Worm (Caenorhabditis elegans): Measurements from ENCODE around the gene igcm-3.

DNA sequence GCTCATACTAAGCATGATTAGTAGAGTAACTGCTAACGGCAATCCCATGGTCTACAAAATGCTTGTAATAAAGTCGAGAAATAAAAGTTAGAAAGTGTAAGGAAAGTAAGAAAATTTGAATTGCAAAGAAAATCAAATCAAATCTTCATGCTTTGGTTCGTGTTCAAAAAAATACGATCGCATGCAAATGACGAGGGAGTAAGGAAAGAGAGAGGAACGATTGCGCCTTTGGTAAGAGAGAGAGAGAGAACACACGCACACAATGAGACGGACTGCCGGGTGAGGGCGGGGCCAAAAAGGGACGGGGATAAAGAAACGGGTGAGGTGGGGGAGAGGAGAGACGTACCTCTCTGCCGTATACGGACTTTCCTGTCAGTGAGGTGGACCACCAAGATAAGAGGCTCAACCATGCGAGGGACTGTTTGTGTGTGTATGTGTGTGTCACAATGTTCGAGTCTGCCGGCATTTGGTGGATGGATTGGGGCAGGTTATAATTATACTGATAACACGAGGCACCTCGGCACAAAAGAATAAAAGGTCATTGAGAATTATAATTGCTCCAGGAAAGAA lies at the start of gene igcm-3:
- TF ChIP-seq elt-2 (tag; optimal IDR thresholded peaks at IDR 0.05) (no peak), lin-15B (tag; optimal IDR thresholded peaks at IDR 0.05) (no peak), ama-1 (optimal IDR thresholded peaks at IDR 0.05) (no peak), nhr-237 (tag; optimal IDR thresholded peaks at IDR 0.05) (no peak), Y116A8C.19 (tag; optimal IDR thresholded peaks at IDR 0.05; ENCODE audit: borderline replicate concordance) (no peak), nhr-19 (GFP tag; conservative IDR thresholded peaks at IDR 0.05) (no peak), mdl-1 (tag; optimal IDR thresholded peaks at IDR 0.05) (no peak), pqm-1 (tag; optimal IDR thresholded peaks at IDR 0.05) (no peak), alr-1 (tag; optimal IDR thresholded peaks at IDR 0.05; ENCODE audit: borderline replicate concordance) (no peak)

Measured in whole organism, L1 larva.